Fruit fly (Drosophila melanogaster) whole organism, embryonic: Measurements from ENCODE around the gene CG42554.

Experiments
- B-H2 ChIP-seq: fragments of 200-800 bp; sonication (Bioruptor generic); optimal IDR thresholded peaks from 2 replicates; lab custom pipeline; 2018; ENCODE audit warnings: missing biosample characterization, mild to moderate bottlenecking, missing genetic modification characterization
- CG11085 ChIP-seq: fragments of 200-800 bp; sonication (Bioruptor generic); IDR thresholded peaks from 2 replicates; pipeline ENCODE4 v1.3.6; 2022; ENCODE audit warnings: missing biosample characterization, missing genetic modification characterization
- CG11456 ChIP-seq: fragments of 200-800 bp; sonication (Bioruptor generic); IDR thresholded peaks from 3 replicates; pipeline ENCODE4 v1.3.6; 2022; ENCODE audit warnings: missing biosample characterization, missing genetic modification characterization
- CG11696 ChIP-seq: fragments of 200-800 bp; sonication (Bioruptor generic); IDR thresholded peaks from 2 replicates; pipeline ENCODE4 v1.3.6; 2022; ENCODE audit warnings: missing biosample characterization, missing genetic modification characterization
- CG12219 ChIP-seq: fragments of 200-800 bp; sonication (Bioruptor generic); optimal IDR thresholded peaks from 3 replicates; lab custom pipeline; 2018; ENCODE audit warnings: missing biosample characterization, mild to moderate bottlenecking, missing genetic modification characterization
- CG15479 ChIP-seq: fragments of 200-800 bp; sonication (Bioruptor generic); optimal IDR thresholded peaks from 3 replicates; lab custom pipeline; 2019; ENCODE audit warnings: missing biosample characterization, mild to moderate bottlenecking, missing genetic modification characterization, moderate library complexity
- CG1603 ChIP-seq: fragments of 200-800 bp; sonication (Bioruptor generic); optimal IDR thresholded peaks from 2 replicates; lab custom pipeline; 2019; ENCODE audit warnings: missing biosample characterization, mild to moderate bottlenecking, missing genetic modification characterization, moderate library complexity
- CG17612 ChIP-seq: fragments of 200-800 bp; sonication (Bioruptor generic); IDR thresholded peaks from 2 replicates; pipeline ENCODE4 v1.3.6; 2022; ENCODE audit warnings: missing biosample characterization, missing genetic modification characterization
- CG33213 ChIP-seq: fragments of 200-800 bp; sonication (Bioruptor generic); optimal IDR thresholded peaks from 3 replicates; lab custom pipeline; 2016; ENCODE audit warnings: missing biosample characterization, missing genetic modification characterization
- CG42726 ChIP-seq: fragments of 200-800 bp; sonication (Bioruptor generic); IDR thresholded peaks from 2 replicates; pipeline ENCODE4 v1.3.6; 2022; ENCODE audit warnings: missing biosample characterization, missing genetic modification characterization; ENCODE audit not compliant: partially characterized antibody
- CG4328 ChIP-seq: fragments of 200-800 bp; sonication (Bioruptor generic); optimal IDR thresholded peaks from 3 replicates; lab custom pipeline; 2017; ENCODE audit warnings: missing biosample characterization, missing genetic modification reagents, missing genetic modification characterization
- CG7271 ChIP-seq: fragments of 200-800 bp; sonication (Bioruptor generic); optimal IDR thresholded peaks from 2 replicates; lab custom pipeline; 2018; ENCODE audit warnings: missing biosample characterization, mild to moderate bottlenecking, missing genetic modification characterization, moderate library complexity
- CG7357 ChIP-seq: fragments of 200-800 bp; sonication (Bioruptor generic); IDR thresholded peaks from 3 replicates; pipeline ENCODE4 v1.3.6; 2022; ENCODE audit warnings: missing biosample characterization, missing genetic modification characterization
- CG7786 ChIP-seq: fragments of 200-800 bp; sonication (Bioruptor generic); optimal IDR thresholded peaks from 2 replicates; lab custom pipeline; 2016; ENCODE audit warnings: missing biosample characterization, missing genetic modification characterization
- CG8359 ChIP-seq: fragments of 200-800 bp; sonication (Bioruptor generic); optimal IDR thresholded peaks from 2 replicates; lab custom pipeline; 2017; ENCODE audit warnings: missing biosample characterization, mild to moderate bottlenecking, missing genetic modification characterization, borderline replicate concordance
- CG8765 ChIP-seq: fragments of 200-800 bp; sonication (Bioruptor generic); IDR thresholded peaks from 2 replicates; pipeline ENCODE4 v1.3.6; 2022; ENCODE audit warnings: missing biosample characterization, missing genetic modification characterization
- CG9727 ChIP-seq: fragments of 200-800 bp; sonication (Bioruptor generic); optimal IDR thresholded peaks from 3 replicates; lab custom pipeline; 2017; ENCODE audit warnings: missing biosample characterization, mild to moderate bottlenecking, missing genetic modification characterization
- CkIIα-i1 ChIP-seq: fragments of 200-800 bp; sonication (Bioruptor generic); IDR thresholded peaks from 2 replicates; pipeline ENCODE4 v1.3.6; 2022; ENCODE audit warnings: missing biosample characterization, missing genetic modification characterization
- D ChIP-seq, 2 experiments: fragments of 200-800 bp in 1 of 2; fragments of >200 bp in 1 of 2; sonication (Bioruptor generic) in 1 of 2; optimal IDR thresholded peaks; 2 replicates in 1 of 2; 3 replicates in 1 of 2; lab custom pipeline; 2017; ENCODE audit warnings: mild to moderate bottlenecking in 1 of 2, missing biosample characterization in 1 of 2, missing genetic modification characterization in 1 of 2, missing genetic modification reagents in 1 of 2
- Dbx ChIP-seq: fragments of 200-800 bp; sonication (Bioruptor generic); IDR thresholded peaks from 3 replicates; pipeline ENCODE4 v1.3.6; 2022; ENCODE audit warnings: missing biosample characterization, missing genetic modification characterization
- H2.0 ChIP-seq: fragments of 200-800 bp; sonication (Bioruptor generic); IDR thresholded peaks from 2 replicates; pipeline ENCODE4 v1.3.6; 2022; ENCODE audit warnings: missing biosample characterization, missing genetic modification characterization
- Hmr ChIP-seq: fragments of 200-800 bp; sonication (Bioruptor generic); optimal IDR thresholded peaks from 3 replicates; lab custom pipeline; 2017; ENCODE audit warnings: mild to moderate bottlenecking, missing biosample characterization, missing genetic modification reagents, missing genetic modification characterization
- Jarid2 ChIP-seq: fragments of 200-800 bp; sonication (Bioruptor generic); optimal IDR thresholded peaks from 3 replicates; lab custom pipeline; 2017; ENCODE audit warnings: mild to moderate bottlenecking, missing biosample characterization, missing genetic modification reagents, missing genetic modification characterization
- MESR4 ChIP-seq: fragments of 200-800 bp; sonication (Bioruptor generic); optimal IDR thresholded peaks from 2 replicates; lab custom pipeline; 2018; ENCODE audit warnings: missing biosample characterization, mild to moderate bottlenecking, missing genetic modification characterization, moderate library complexity
- MTF-1 ChIP-seq: fragments of 200-800 bp; sonication (Bioruptor generic); optimal IDR thresholded peaks from 2 replicates; lab custom pipeline; 2018; ENCODE audit warnings: missing biosample characterization, mild to moderate bottlenecking, missing genetic modification characterization, borderline replicate concordance
- Oaz ChIP-seq: fragments of 200-800 bp; sonication (Bioruptor generic); IDR thresholded peaks from 2 replicates; pipeline ENCODE4 v1.3.6; 2022; ENCODE audit warnings: missing biosample characterization, missing genetic modification characterization
- Stat92E ChIP-seq, 3 experiments: fragments of >200 bp in 2 of 3; fragments of 200-800 bp in 1 of 3; sonication (Bioruptor generic) in 1 of 3; optimal IDR thresholded peaks; 2 replicates each; lab custom pipeline; 2017 to 2019; ENCODE audit warnings: missing biosample characterization in 3 of 3, missing genetic modification characterization in 3 of 3, mild to moderate bottlenecking in 1 of 3, moderate library complexity in 1 of 3
- ab ChIP-seq: fragments of 200-800 bp; sonication (Bioruptor generic); optimal IDR thresholded peaks from 2 replicates; lab custom pipeline; 2016; ENCODE audit warnings: missing biosample characterization, missing genetic modification characterization
- al ChIP-seq: fragments of 200-800 bp; sonication (Bioruptor generic); IDR thresholded peaks from 2 replicates; pipeline ENCODE4 v1.3.6; 2022; ENCODE audit warnings: missing biosample characterization, missing genetic modification characterization
- dysf ChIP-seq: fragments of 200-800 bp; sonication (Bioruptor generic); IDR thresholded peaks from 3 replicates; pipeline ENCODE4 v1.3.6; 2022; ENCODE audit warnings: missing biosample characterization, missing genetic modification characterization
- fd96Cb ChIP-seq: fragments of 200-800 bp; sonication (Bioruptor generic); optimal IDR thresholded peaks from 2 replicates; lab custom pipeline; 2018; ENCODE audit warnings: missing biosample characterization, mild to moderate bottlenecking, missing genetic modification characterization, moderate library complexity
- fru ChIP-seq: fragments of >200 bp; optimal IDR thresholded peaks from 2 replicates; lab custom pipeline; 2017
- fu2 ChIP-seq: fragments of 200-800 bp; sonication (Bioruptor generic); optimal IDR thresholded peaks from 2 replicates; lab custom pipeline; 2016; ENCODE audit warnings: missing biosample characterization, missing genetic modification characterization
- gce ChIP-seq: fragments of 200-800 bp; sonication (Bioruptor generic); IDR thresholded peaks from 3 replicates; pipeline ENCODE4 v1.3.6; 2022; ENCODE audit warnings: missing biosample characterization, missing genetic modification characterization
- gro ChIP-seq: fragments of 200-800 bp; sonication (Bioruptor generic); optimal IDR thresholded peaks from 2 replicates; lab custom pipeline; 2016; ENCODE audit warnings: missing biosample characterization, missing genetic modification characterization
- gt ChIP-seq: fragments of 200-800 bp; sonication (Bioruptor generic); IDR thresholded peaks from 2 replicates; pipeline ENCODE4 v1.3.6; 2022; ENCODE audit warnings: missing biosample characterization, missing genetic modification characterization
- ham ChIP-seq: fragments of 200-800 bp; sonication (Bioruptor generic); IDR thresholded peaks from 2 replicates; pipeline ENCODE4 v1.3.6; 2022; ENCODE audit warnings: missing biosample characterization, missing genetic modification characterization
- jing ChIP-seq: fragments of 200-800 bp; sonication (Bioruptor generic); optimal IDR thresholded peaks from 2 replicates; lab custom pipeline; 2018; ENCODE audit warnings: missing biosample characterization, mild to moderate bottlenecking, missing genetic modification characterization
- ken ChIP-seq: fragments of 200-800 bp; sonication (Bioruptor generic); IDR thresholded peaks from 3 replicates; pipeline ENCODE4 v1.3.6; 2022; ENCODE audit warnings: missing biosample characterization, missing genetic modification characterization
- nau ChIP-seq: fragments of 200-800 bp; sonication (Bioruptor generic); optimal IDR thresholded peaks from 3 replicates; lab custom pipeline; 2017; ENCODE audit warnings: missing biosample characterization, mild to moderate bottlenecking, missing genetic modification characterization, missing genetic modification reagents
- pfk ChIP-seq: fragments of 200-800 bp; sonication (Bioruptor generic); optimal IDR thresholded peaks from 2 replicates; lab custom pipeline; 2018; ENCODE audit warnings: missing biosample characterization, mild to moderate bottlenecking, missing genetic modification characterization, moderate library complexity
- phol ChIP-seq: fragments of 200-800 bp; sonication (Bioruptor generic); optimal IDR thresholded peaks from 3 replicates; lab custom pipeline; 2018; ENCODE audit warnings: missing biosample characterization, mild to moderate bottlenecking, missing genetic modification characterization, moderate library complexity
- rib ChIP-seq: fragments of 200-800 bp; sonication (Bioruptor generic); IDR thresholded peaks from 2 replicates; pipeline ENCODE4 v1.3.6; 2022; ENCODE audit warnings: missing biosample characterization, missing genetic modification characterization
- schlank ChIP-seq: fragments of 200-800 bp; sonication (Bioruptor generic); optimal IDR thresholded peaks from 2 replicates; lab custom pipeline; 2018; ENCODE audit warnings: missing biosample characterization, mild to moderate bottlenecking, missing genetic modification characterization
- sd ChIP-seq: fragments of 200-800 bp; sonication (Bioruptor generic); optimal IDR thresholded peaks from 3 replicates; lab custom pipeline; 2018; ENCODE audit warnings: missing biosample characterization, mild to moderate bottlenecking, missing genetic modification characterization, moderate library complexity
- sens-2 ChIP-seq: fragments of 200-800 bp; sonication (Bioruptor generic); IDR thresholded peaks from 2 replicates; pipeline ENCODE4 v1.3.6; 2022; ENCODE audit warnings: missing biosample characterization, missing genetic modification characterization
- slbo ChIP-seq: fragments of 200-800 bp; sonication (Bioruptor generic); IDR thresholded peaks from 2 replicates; pipeline ENCODE4 v1.3.6; 2022; ENCODE audit warnings: missing biosample characterization, missing genetic modification characterization
- so ChIP-seq: fragments of 200-800 bp; sonication (Bioruptor generic); IDR thresholded peaks from 3 replicates; pipeline ENCODE4 v1.3.6; 2022; ENCODE audit warnings: missing biosample characterization, missing genetic modification characterization
- sr ChIP-seq: fragments of 200-800 bp; sonication (Bioruptor generic); IDR thresholded peaks from 3 replicates; pipeline ENCODE4 v1.3.6; 2022; ENCODE audit warnings: missing biosample characterization, missing genetic modification characterization
- twi ChIP-seq: fragments of 200-800 bp; optimal IDR thresholded peaks from 2 replicates; lab custom pipeline; 2019; ENCODE audit warnings: missing biosample characterization, mild to moderate bottlenecking, missing genetic modification characterization, moderate library complexity

CG42554 gene

dm6 chr3L:851061-851460 lies 15.6 kb downstream of the CG42554 start, which contains the start of gene Dci (continued):
- TF ChIP-seq phol (tag; lab: Kevin White, UChicago): peak; percentile 66
- peak; percentile 93 for TF ChIP-seq slbo (GFP tag; lab: Robert Waterston, UW)
- peak; percentile 66 for TF ChIP-seq CG7786
- peak; percentile 59 for TF ChIP-seq Oaz (GFP tag; lab: Robert Waterston, UW)
- TF ChIP-seq CG11456 (GFP tag; lab: Robert Waterston, UW): peak; percentile 79
- peak; percentile 50; the same call in 1 of the 2 replicates for TF ChIP-seq CG8765 (GFP tag; lab: Robert Waterston, UW)
- no peak for TF ChIP-seq pfk
- TF ChIP-seq CG42726: peak; percentile 48; the same call in 1 of the 2 replicates
- peak; percentile 64 for TF ChIP-seq Hmr
- TF ChIP-seq MESR4 (GFP tag; lab: Kevin White, UChicago): no peak
- TF ChIP-seq al (GFP tag; lab: Robert Waterston, UW): peak; percentile 75
- TF ChIP-seq sd (tag; lab: Kevin White, UChicago): no peak
- peak; percentile 55 for TF ChIP-seq CG33213
- no peak for TF ChIP-seq CG17612 (GFP tag; lab: Robert Waterston, UW)
- TF ChIP-seq fu2 (GFP tag; lab: Kevin White, UChicago): peak; percentile 54
- no peak for TF ChIP-seq CG4328
- TF ChIP-seq ab (GFP tag; lab: Kevin White, UChicago): peak; percentile 38
- TF ChIP-seq CG15479: no peak
- no peak for TF ChIP-seq MTF-1 (GFP tag; lab: Kevin White, UChicago)
- no peak for TF ChIP-seq CkIIα-i1
- TF ChIP-seq jing (GFP tag; lab: Kevin White, UChicago): peak; percentile 52
- TF ChIP-seq so: peak; percentile 57; the same call in 1 of the 3 replicates
- TF ChIP-seq rib: 0 out of 2 replicates have a peak, but pooled peaks have one; percentile 10
- no peak for TF ChIP-seq Jarid2 (GFP tag; lab: Kevin White, UChicago)
- peak; percentile 68 for TF ChIP-seq CG11085 (GFP tag; lab: Robert Waterston, UW)
- peak; percentile 42; the same call in 1 of the 3 replicates for TF ChIP-seq gce
- peak; percentile 86 for TF ChIP-seq H2.0 (GFP tag; lab: Robert Waterston, UW)
- TF ChIP-seq dysf: peak; percentile 59
- no peak for TF ChIP-seq fru (lab: Kevin White, UChicago)
- no peak for TF ChIP-seq gro (GFP tag; lab: Kevin White, UChicago)
- no peak for TF ChIP-seq CG12219 (GFP tag; lab: Kevin White, UChicago)
- peak; percentile 79 for TF ChIP-seq CG9727 (GFP tag; lab: Kevin White, UChicago)
- peak; percentile 46; the same call in 1 of the 3 replicates for TF ChIP-seq CG7357 (GFP tag; lab: Robert Waterston, UW)
- TF ChIP-seq B-H2: no peak
- no peak for TF ChIP-seq D (optimal IDR thresholded peaks at IDR 0.05; lab: Kevin White, UChicago)
- TF ChIP-seq D (GFP tag; optimal IDR thresholded peaks at IDR 0.05; lab: Kevin White, UChicago): peak; percentile 60
- TF ChIP-seq Stat92E (GFP tag; optimal IDR thresholded peaks at IDR 0.05; lab: Kevin White, UChicago): no peak
- no peak for TF ChIP-seq CG8359 (GFP tag; lab: Kevin White, UChicago)
- TF ChIP-seq sr (GFP tag; lab: Robert Waterston, UW): no peak
- TF ChIP-seq CG11696 (GFP tag; lab: Robert Waterston, UW): no peak
- TF ChIP-seq ken: peak; percentile 89
- peak; percentile 72; the same call in 2 of the 3 replicates for TF ChIP-seq Dbx (GFP tag; lab: Robert Waterston, UW)
- peak; percentile 7 for TF ChIP-seq fd96Cb (tag; lab: Kevin White, UChicago)
- 0 out of 2 replicates have a peak, but pooled peaks have one; percentile 21 for TF ChIP-seq sens-2 (GFP tag; lab: Robert Waterston, UW)
- no peak for TF ChIP-seq schlank (tag; lab: Kevin White, UChicago)
- TF ChIP-seq nau: no peak
- peak; percentile 82 for TF ChIP-seq CG1603 (tag; lab: Kevin White, UChicago)
- TF ChIP-seq twi (tag; lab: Kevin White, UChicago): no peak
- peak; percentile 77; the same call in 1 of the 2 replicates for TF ChIP-seq ham (GFP tag; lab: Robert Waterston, UW)
- no peak for TF ChIP-seq CG7271
- no peak for TF ChIP-seq gt (GFP tag; lab: Robert Waterston, UW)
